Worm (Caenorhabditis elegans) whole organism, L4 larva: ENCODE data around the gene ral-1.

Experiments used
- F26F4.8 ChIP-seq: fragments of 200-800 bp; sonication (Bioruptor generic); conservative IDR thresholded peaks from 2 replicates; pipeline ENCODE4 v1.3.6; 2022; ENCODE audit warnings: missing genetic modification characterization, missing compliant biosample characterization
- ZK337.2 ChIP-seq: fragments of 200-800 bp; sonication (Bioruptor generic); IDR thresholded peaks from 2 replicates; pipeline ENCODE4 v1.3.6; 2022; ENCODE audit warnings: missing genetic modification reagents, missing genetic modification characterization, missing compliant biosample characterization
- ces-1 ChIP-seq: fragments of 150-350 bp; sonication (generic microtip); optimal IDR thresholded peaks from 4 replicates; lab custom pipeline; 2014; ENCODE audit warnings: missing biosample characterization, missing genetic modification reagents, missing genetic modification characterization
- fkh-10 ChIP-seq: fragments of 150-350 bp; optimal IDR thresholded peaks from 2 replicates; lab custom pipeline; 2014; ENCODE audit warnings: missing biosample characterization, missing genetic modification reagents, missing genetic modification characterization
- lin-13 ChIP-seq: fragments of 150-350 bp; optimal IDR thresholded peaks from 2 replicates; lab custom pipeline; 2014; ENCODE audit warnings: missing biosample characterization, missing genetic modification reagents, missing genetic modification characterization
- nhr-28 ChIP-seq: fragments of 150-350 bp; optimal IDR thresholded peaks from 2 replicates; lab custom pipeline; 2014; ENCODE audit warnings: missing biosample characterization, missing genetic modification characterization
- nhr-6 ChIP-seq: fragments of 150-350 bp; optimal IDR thresholded peaks from 2 replicates; lab custom pipeline; 2014; ENCODE audit warnings: missing biosample characterization, missing genetic modification characterization
- rbr-2 ChIP-seq: sonication (generic microtip); optimal IDR thresholded peaks from 2 replicates; lab custom pipeline; 2016; ENCODE audit warnings: missing genotype, missing genetic modification characterization, missing compliant biosample characterization
- snpc-4 ChIP-seq: fragments of 150-350 bp; optimal IDR thresholded peaks from 2 replicates; lab custom pipeline; 2014; ENCODE audit warnings: missing biosample characterization, missing genetic modification characterization
- zag-1 ChIP-seq: fragments of 150-350 bp; optimal IDR thresholded peaks from 2 replicates; lab custom pipeline; 2014; ENCODE audit warnings: missing biosample characterization, missing genetic modification characterization
- zip-11 ChIP-seq: fragments of 200-800 bp; sonication (Bioruptor generic); IDR thresholded peaks from 2 replicates; pipeline ENCODE4 v1.3.6; 2022; ENCODE audit warnings: missing genetic modification characterization, missing compliant biosample characterization

ce11 chrIII:3351672-3352071, 40.6 kb downstream of the ral-1 start:
- TF ChIP-seq snpc-4 (tag; lab: Kevin White, UChicago) (no peak), lin-13 (GFP tag; lab: Kevin White, UChicago) (no peak), rbr-2 (tag; lab: Kevin White, UChicago) (no peak), nhr-6 (tag; lab: Kevin White, UChicago) (no peak), fkh-10 (GFP tag; lab: Kevin White, UChicago) (no peak), ces-1 (GFP tag; lab: Kevin White, UChicago) (no peak), zip-11 (GFP tag; lab: Robert Waterston, UW) (no peak), F26F4.8 (GFP tag; lab: Robert Waterston, UW) (no peak), ZK337.2 (GFP tag; lab: Robert Waterston, UW) (no peak), zag-1 (tag; lab: Kevin White, UChicago) (no peak), nhr-28 (tag; lab: Kevin White, UChicago) (no peak)
